Worm (Caenorhabditis elegans) whole organism, late embryonic: Measurements from ENCODE around the gene mfsd-8.

Experiments used
- C08G9.2 ChIP-seq: sonication (generic microtip); optimal IDR thresholded peaks from 2 replicates; lab custom pipeline; 2016; ENCODE audit warnings: mild to moderate bottlenecking, missing genetic modification characterization, moderate library complexity, missing compliant biosample characterization
- C38D4.7 ChIP-seq: fragments of 200-800 bp; sonication (Bioruptor generic); optimal IDR thresholded peaks from 2 replicates; lab custom pipeline; 2018; ENCODE audit warnings: mild to moderate bottlenecking, missing genetic modification characterization, moderate library complexity, missing compliant biosample characterization
- F13H6.1 ChIP-seq: sonication (generic microtip); optimal IDR thresholded peaks from 2 replicates; lab custom pipeline; 2016; ENCODE audit warnings: missing genetic modification characterization, missing compliant biosample characterization
- K02D7.2 ChIP-seq: sonication (generic microtip); optimal IDR thresholded peaks from 2 replicates; lab custom pipeline; 2017; ENCODE audit warnings: mild to moderate bottlenecking, missing genetic modification characterization, missing compliant biosample characterization
- ahr-1 ChIP-seq: sonication (generic microtip); optimal IDR thresholded peaks from 2 replicates; lab custom pipeline; 2016; ENCODE audit warnings: missing genetic modification characterization, missing compliant biosample characterization
- ceh-14 ChIP-seq: sonication (generic microtip); optimal IDR thresholded peaks from 2 replicates; lab custom pipeline; 2016; ENCODE audit warnings: missing genotype, missing genetic modification characterization, missing compliant biosample characterization
- ceh-18 ChIP-seq: sonication (generic microtip); optimal IDR thresholded peaks from 2 replicates; lab custom pipeline; 2016; ENCODE audit warnings: missing genetic modification characterization, missing compliant biosample characterization
- ceh-19 ChIP-seq: fragments of 200-800 bp; sonication (Bioruptor generic); optimal IDR thresholded peaks from 2 replicates; lab custom pipeline; 2018; ENCODE audit warnings: mild to moderate bottlenecking, missing genetic modification characterization, missing compliant biosample characterization
- ceh-2 ChIP-seq: sonication (generic microtip); optimal IDR thresholded peaks from 2 replicates; lab custom pipeline; 2016; ENCODE audit warnings: missing genotype, missing genetic modification characterization, missing compliant biosample characterization
- ceh-22 ChIP-seq: sonication (generic microtip); optimal IDR thresholded peaks from 2 replicates; lab custom pipeline; 2017; ENCODE audit warnings: missing biosample characterization, missing genetic modification characterization
- ceh-31 ChIP-seq: sonication (generic microtip); optimal IDR thresholded peaks from 2 replicates; lab custom pipeline; 2016; ENCODE audit warnings: missing genetic modification characterization, missing compliant biosample characterization
- ceh-34 ChIP-seq: sonication (generic microtip); optimal IDR thresholded peaks from 2 replicates; lab custom pipeline; 2016; ENCODE audit warnings: mild to moderate bottlenecking, missing genetic modification characterization, missing compliant biosample characterization
- ceh-48 ChIP-seq: sonication (generic microtip); optimal IDR thresholded peaks from 2 replicates; lab custom pipeline; 2016; ENCODE audit warnings: missing genetic modification characterization, inconsistent platforms, missing compliant biosample characterization
- elt-2 ChIP-seq: sonication (generic microtip); optimal IDR thresholded peaks from 2 replicates; lab custom pipeline; 2016; ENCODE audit warnings: missing genetic modification reagents, missing genetic modification characterization, missing compliant biosample characterization
- elt-4 ChIP-seq: sonication (generic microtip); optimal IDR thresholded peaks from 2 replicates; lab custom pipeline; 2016; ENCODE audit warnings: missing genetic modification characterization, missing compliant biosample characterization
- eyg-1 ChIP-seq: sonication (generic microtip); optimal IDR thresholded peaks from 2 replicates; lab custom pipeline; 2016; ENCODE audit warnings: missing genotype, missing genetic modification characterization, missing compliant biosample characterization
- fax-1 ChIP-seq: sonication (generic microtip); optimal IDR thresholded peaks from 2 replicates; lab custom pipeline; 2016; ENCODE audit warnings: missing genotype, missing genetic modification characterization, missing compliant biosample characterization
- fkh-10 ChIP-seq: fragments of 150-350 bp; optimal IDR thresholded peaks from 2 replicates; lab custom pipeline; 2014; ENCODE audit warnings: missing biosample characterization, missing genetic modification reagents, missing genetic modification characterization
- gmeb-2 ChIP-seq: sonication (generic microtip); optimal IDR thresholded peaks from 2 replicates; lab custom pipeline; 2016; ENCODE audit warnings: missing genetic modification characterization, inconsistent platforms, missing compliant biosample characterization
- hlh-15 ChIP-seq: sonication (generic microtip); optimal IDR thresholded peaks from 2 replicates; lab custom pipeline; 2016; ENCODE audit warnings: missing genetic modification characterization, missing compliant biosample characterization
- hlh-6 ChIP-seq: sonication (generic microtip); optimal IDR thresholded peaks from 2 replicates; lab custom pipeline; 2016; ENCODE audit warnings: missing genotype, missing genetic modification characterization, missing compliant biosample characterization
- hlh-8 ChIP-seq: sonication (generic microtip); optimal IDR thresholded peaks from 2 replicates; lab custom pipeline; 2016; ENCODE audit warnings: missing genotype, missing genetic modification characterization, missing compliant biosample characterization
- lim-6 ChIP-seq: sonication (generic microtip); optimal IDR thresholded peaks from 2 replicates; lab custom pipeline; 2016; ENCODE audit warnings: missing genetic modification characterization, missing compliant biosample characterization
- lin-11 ChIP-seq: fragments of 200-800 bp; sonication (Bioruptor generic); optimal IDR thresholded peaks from 2 replicates; lab custom pipeline; 2018; ENCODE audit warnings: mild to moderate bottlenecking, missing genetic modification characterization, missing compliant biosample characterization
- mec-3 ChIP-seq: sonication (generic microtip); optimal IDR thresholded peaks from 2 replicates; lab custom pipeline; 2016; ENCODE audit warnings: borderline replicate concordance, missing genetic modification characterization, missing compliant biosample characterization
- nfya-1 ChIP-seq: sonication (generic microtip); optimal IDR thresholded peaks from 2 replicates; lab custom pipeline; 2017; ENCODE audit warnings: missing genetic modification characterization, mild to moderate bottlenecking, missing compliant biosample characterization, antibody characterized with exemption, moderate library complexity
- nhr-232 ChIP-seq: sonication (generic microtip); optimal IDR thresholded peaks from 2 replicates; lab custom pipeline; 2016; ENCODE audit warnings: missing genetic modification characterization, missing compliant biosample characterization
- npax-4 ChIP-seq: sonication (generic microtip); optimal IDR thresholded peaks from 2 replicates; lab custom pipeline; 2016; ENCODE audit warnings: missing genetic modification characterization, missing compliant biosample characterization
- odd-2 ChIP-seq: sonication (generic microtip); optimal IDR thresholded peaks from 2 replicates; lab custom pipeline; 2017; ENCODE audit warnings: antibody characterized with exemption, mild to moderate bottlenecking, missing genetic modification characterization, missing compliant biosample characterization
- pax-1 ChIP-seq: fragments of 150-350 bp; optimal IDR thresholded peaks from 2 replicates; lab custom pipeline; 2014; ENCODE audit warnings: missing biosample characterization, missing genetic modification characterization
- pha-4 ChIP-seq: fragments of 150-350 bp; optimal IDR thresholded peaks from 2 replicates; lab custom pipeline; 2018; ENCODE audit warnings: missing biosample characterization, missing genetic modification reagents, missing genetic modification characterization
- pqm-1 ChIP-seq: sonication (generic microtip); optimal IDR thresholded peaks from 2 replicates; lab custom pipeline; 2016; ENCODE audit warnings: missing genetic modification characterization, missing compliant biosample characterization
- pros-1 ChIP-seq: fragments of 150-350 bp; optimal IDR thresholded peaks from 2 replicates; lab custom pipeline; 2014; ENCODE audit warnings: missing biosample characterization, missing genetic modification reagents, missing genetic modification characterization
- ref-2 ChIP-seq: sonication (generic microtip); optimal IDR thresholded peaks from 2 replicates; lab custom pipeline; 2016; ENCODE audit warnings: missing genetic modification characterization, missing compliant biosample characterization
- unc-3 ChIP-seq, 2 experiments: fragments of 200-800 bp in 1 of 2; sonication (Bioruptor generic) in 1 of 2; sonication (generic microtip) in 1 of 2; conservative IDR thresholded peaks in 1 of 2; optimal IDR thresholded peaks in 1 of 2; 2 replicates each; pipeline versions ENCODE4 v1.3.6 to Lab custom; 2016 to 2022; ENCODE audit warnings: missing compliant biosample characterization in 2 of 2, missing genetic modification characterization in 2 of 2, missing genetic modification reagents in 1 of 2
- unc-42 ChIP-seq: sonication (generic microtip); optimal IDR thresholded peaks from 2 replicates; lab custom pipeline; 2016; ENCODE audit warnings: missing genotype, missing genetic modification characterization, missing compliant biosample characterization
- unc-55 ChIP-seq: sonication (generic microtip); optimal IDR thresholded peaks from 2 replicates; lab custom pipeline; 2017; ENCODE audit warnings: missing biosample characterization, missing genetic modification reagents, missing genetic modification characterization
- unc-86 ChIP-seq: sonication (generic microtip); optimal IDR thresholded peaks from 2 replicates; lab custom pipeline; 2016; ENCODE audit warnings: missing genetic modification characterization, missing compliant biosample characterization
- ztf-16 ChIP-seq: sonication (generic microtip); optimal IDR thresholded peaks from 2 replicates; lab custom pipeline; 2017; ENCODE audit warnings: missing genetic modification characterization, missing compliant biosample characterization

Gene mfsd-8

ce11 chrIII:3281860-3282358 lies at the start of gene mfsd-8:
Gene mfsd-8, plus strand, starts transcription at chrIII:3282308.
- no peak for TF ChIP-seq unc-42 (tag; lab: Kevin White, UChicago)
- no peak for TF ChIP-seq eyg-1
- TF ChIP-seq gmeb-2 (tag; lab: Kevin White, UChicago): no peak
- TF ChIP-seq fkh-10: no peak
- TF ChIP-seq ceh-14 (tag; lab: Kevin White, UChicago): no peak
- TF ChIP-seq pqm-1 (tag; lab: Kevin White, UChicago): no peak
- no peak for TF ChIP-seq nhr-232 (tag; lab: Kevin White, UChicago)
- no peak for TF ChIP-seq odd-2 (tag; lab: Kevin White, UChicago)
- TF ChIP-seq unc-86 (tag; lab: Kevin White, UChicago): no peak
- TF ChIP-seq ref-2: no peak
- no peak for TF ChIP-seq C08G9.2 (tag; lab: Kevin White, UChicago)
- TF ChIP-seq ceh-31 (tag; lab: Kevin White, UChicago): no peak
- no peak for TF ChIP-seq fax-1
- no peak for TF ChIP-seq hlh-15 (tag; lab: Kevin White, UChicago)
- TF ChIP-seq ceh-22: no peak

- TF ChIP-seq ceh-14 (tag; lab: Kevin White, UChicago) (peak; percentile 40), lin-11 (tag; lab: Kevin White, UChicago) (no peak)
These were observed 49.4 kb upstream of the mfsd-8 start, which contains the start of gene Y53G8AL.1 for ce11 chrIII:3232650-3233152. Gene Y53G8AL.1, plus strand, starts transcription at chrIII:3233102.

- no peak for TF ChIP-seq npax-4 (tag; lab: Kevin White, UChicago)
- TF ChIP-seq pros-1 (tag; lab: Kevin White, UChicago): no peak
- TF ChIP-seq ceh-14 (tag; lab: Kevin White, UChicago): no peak
- TF ChIP-seq ceh-18 (tag; lab: Kevin White, UChicago): no peak
- TF ChIP-seq unc-55 (GFP tag; lab: Kevin White, UChicago): no peak
- TF ChIP-seq unc-3 (GFP tag; conservative IDR thresholded peaks at IDR 0.05; lab: Robert Waterston, UW): no peak
- no peak for TF ChIP-seq unc-3 (tag; optimal IDR thresholded peaks at IDR 0.05; lab: Kevin White, UChicago)
- no peak for TF ChIP-seq hlh-6
- no peak for TF ChIP-seq nfya-1
- no peak for TF ChIP-seq ceh-48 (tag; lab: Kevin White, UChicago)
- TF ChIP-seq nhr-232 (tag; lab: Kevin White, UChicago): no peak
- TF ChIP-seq elt-2 (tag; lab: Kevin White, UChicago): no peak
- no peak for TF ChIP-seq lim-6 (tag; lab: Kevin White, UChicago)
- no peak for TF ChIP-seq pax-1 (tag; lab: Kevin White, UChicago)
- no peak for TF ChIP-seq C38D4.7 (GFP tag; lab: Kevin White, UChicago)
- no peak for TF ChIP-seq pha-4 (tag; lab: Kevin White, UChicago)
- no peak for TF ChIP-seq K02D7.2 (tag; lab: Kevin White, UChicago)
- TF ChIP-seq fax-1: no peak
- TF ChIP-seq ceh-2 (tag; lab: Kevin White, UChicago): no peak
- TF ChIP-seq F13H6.1 (tag; lab: Kevin White, UChicago): no peak
- no peak for TF ChIP-seq ceh-34 (tag; lab: Kevin White, UChicago)
- TF ChIP-seq, all 69 proteins: peak for 0
These were observed 41.2 kb upstream of the mfsd-8 start for ce11 chrIII:3240893-3241292.

ce11 chrIII:3241361-3241760 lies 40.7 kb upstream of the mfsd-8 start:
- TF ChIP-seq ceh-48 (tag; lab: Kevin White, UChicago): peak; percentile 18
- TF ChIP-seq ztf-16 (tag; lab: Kevin White, UChicago): no peak
- TF ChIP-seq, all 69 proteins: peak for 1

- TF ChIP-seq mec-3 (no peak), hlh-15 (tag; lab: Kevin White, UChicago) (no peak), ceh-19 (no peak), hlh-8 (tag; lab: Kevin White, UChicago) (no peak), elt-4 (tag; lab: Kevin White, UChicago) (no peak), nhr-232 (tag; lab: Kevin White, UChicago) (no peak), ahr-1 (no peak)
These were observed 40.2 kb upstream of the mfsd-8 start for ce11 chrIII:3241943-3242342.
